Worm (Caenorhabditis elegans): Measurements from ENCODE around the gene R13A5.11.

DNA sequence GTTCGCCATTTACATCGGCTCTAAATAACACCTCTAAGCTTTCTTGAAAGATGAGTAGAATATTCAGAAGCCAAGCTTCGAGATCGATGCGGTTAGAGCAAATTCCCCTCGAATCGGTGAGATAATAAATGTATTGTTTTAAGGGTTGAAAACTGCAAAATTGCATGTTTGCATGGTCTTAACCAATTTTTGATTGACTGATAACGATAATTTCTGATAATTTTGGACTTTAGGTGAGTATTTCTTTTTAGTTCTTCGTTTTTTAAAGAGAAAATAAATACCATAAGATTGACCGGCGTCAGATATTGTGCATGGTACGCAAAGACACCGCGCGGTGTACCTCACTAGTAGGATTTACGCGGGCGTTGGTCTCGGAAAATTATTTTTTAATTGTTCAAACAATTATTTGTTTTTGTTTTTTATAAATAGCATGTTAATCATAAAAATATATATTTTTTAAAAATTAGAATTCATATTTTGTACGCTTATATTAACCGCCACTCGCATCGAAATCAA is 8.9 kb downstream of the R13A5.11 start, which contains the start of gene cup-5:
- TF ChIP-seq ztf-4 (tag; optimal IDR thresholded peaks at IDR 0.05) (no peak), ama-1 (optimal IDR thresholded peaks at IDR 0.05) (no peak)

Measured in whole organism, L2 larva.